Fruit fly (Drosophila melanogaster): ENCODE measurements around the gene Socs16D.

Socs16D gene

DNA sequence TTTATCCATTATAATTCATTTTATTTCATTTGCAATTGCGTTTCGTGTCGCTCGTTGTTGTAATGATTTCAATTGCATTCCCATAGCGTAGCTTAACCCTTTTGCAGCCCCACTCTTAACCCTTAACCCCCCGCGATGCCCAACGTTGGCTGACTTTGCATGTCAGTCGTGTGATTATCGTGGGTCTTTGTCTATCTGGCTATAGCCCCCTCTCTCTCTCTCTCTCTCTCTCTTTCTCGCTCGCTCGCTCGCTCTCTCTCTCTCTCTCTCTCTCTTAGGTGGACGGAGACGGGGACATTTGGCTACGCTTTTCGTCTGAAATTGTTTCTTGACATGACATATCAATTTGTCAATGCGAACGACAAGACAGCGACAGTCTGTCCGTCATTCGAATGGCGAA lies 15.2 kb downstream of the Socs16D start:
- no peak for TF ChIP-seq noc (tag; optimal IDR thresholded peaks at IDR 0.05)

DNA sequence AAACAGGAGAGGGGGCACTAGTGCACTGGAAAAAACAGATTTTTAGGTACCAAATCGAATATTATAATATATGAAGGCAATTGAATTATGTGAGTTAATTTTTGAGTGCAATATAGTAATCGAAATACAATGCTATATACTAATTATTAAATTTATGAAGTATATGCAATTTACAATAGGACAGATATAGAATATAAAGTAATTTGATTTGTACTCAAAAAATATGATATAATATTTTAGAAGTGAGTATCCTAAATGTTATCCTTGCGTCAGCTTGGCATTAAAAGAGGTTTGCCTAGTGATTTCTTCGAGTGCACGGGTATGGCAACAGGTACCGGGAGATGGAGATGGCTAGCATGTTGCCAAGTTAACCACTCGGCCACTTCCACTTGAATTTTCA lies 20.4 kb downstream of the Socs16D start:
- no peak for TF ChIP-seq noc (tag; optimal IDR thresholded peaks at IDR 0.05)

DNA sequence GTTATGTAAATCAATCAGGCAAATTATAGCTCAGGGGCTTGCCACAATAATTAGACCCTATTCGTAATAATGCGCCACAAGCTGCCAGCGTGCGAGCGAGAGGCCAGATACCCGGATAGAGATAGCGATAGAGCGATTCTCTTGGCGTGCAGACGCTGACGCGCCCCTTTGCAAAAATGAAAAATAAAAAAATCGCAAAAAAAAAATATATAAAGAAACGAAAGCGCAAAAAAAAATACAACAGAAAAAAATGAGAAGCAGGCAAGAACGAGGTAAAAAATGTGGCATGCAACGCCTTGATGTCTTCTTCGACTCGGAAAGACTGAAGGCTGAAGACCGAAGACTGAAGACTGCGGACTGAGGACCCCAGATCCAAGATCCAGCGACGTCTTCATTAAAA lies 21.0 kb downstream of the Socs16D start:
- TF ChIP-seq noc (tag; optimal IDR thresholded peaks at IDR 0.05): no peak

DNA sequence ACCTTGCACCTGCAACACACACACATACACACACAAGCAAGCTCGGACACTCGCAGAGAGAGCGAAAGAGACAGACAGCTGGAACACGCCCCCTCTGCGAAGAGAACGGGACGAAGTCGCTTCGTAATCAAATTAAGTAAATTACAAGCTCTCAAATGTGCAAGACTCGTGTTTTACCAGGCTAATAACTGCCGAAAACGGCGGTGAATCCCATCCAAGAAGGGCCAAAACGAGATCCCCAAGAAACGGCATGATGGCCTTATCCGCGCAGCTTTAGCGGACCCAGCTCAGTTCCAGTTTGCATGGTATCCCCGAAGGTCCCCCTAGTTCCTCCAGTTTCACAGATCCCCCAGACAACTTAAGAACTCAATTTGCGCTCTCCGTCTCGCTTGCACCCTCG lies 23.3 kb downstream of the Socs16D start:
- no peak for TF ChIP-seq noc (tag; optimal IDR thresholded peaks at IDR 0.05)

DNA sequence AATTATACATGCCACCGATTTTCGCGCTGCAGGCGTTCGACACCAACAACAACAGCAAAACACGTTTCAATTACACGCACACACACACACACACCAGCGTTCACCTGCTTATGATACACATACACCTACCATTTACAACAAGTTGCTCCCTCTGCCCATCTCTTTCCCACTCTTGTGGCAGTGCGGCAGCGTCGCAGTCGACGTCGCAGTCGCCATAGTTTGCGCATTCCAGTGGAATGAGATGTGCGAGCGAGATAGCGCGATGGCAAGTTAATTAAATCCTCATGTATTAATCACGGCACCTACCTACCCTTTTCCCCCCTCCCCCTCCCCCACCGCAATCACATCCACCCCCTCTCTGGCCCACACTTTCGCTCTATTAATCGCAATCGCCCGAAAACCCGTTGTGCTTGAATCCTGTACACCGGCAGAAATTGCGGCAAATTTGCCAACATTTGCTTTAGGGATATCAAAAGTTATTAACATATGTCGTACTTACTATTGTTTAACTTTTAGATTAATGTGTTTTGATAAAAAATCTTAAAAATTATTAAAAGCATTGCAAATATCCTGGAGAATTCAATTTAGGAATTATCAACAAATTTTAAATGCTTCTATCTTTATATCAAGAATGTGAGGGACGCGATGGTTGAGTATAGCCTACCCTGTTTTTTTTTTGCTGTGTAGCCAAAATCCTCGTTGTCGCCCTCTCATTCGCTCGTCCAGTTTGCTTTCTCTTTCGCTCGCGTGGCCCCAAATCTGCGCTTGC lies 24.8 kb downstream of the Socs16D start:
- peak; percentile 18 for TF ChIP-seq noc (tag; optimal IDR thresholded peaks at IDR 0.05)

DNA sequence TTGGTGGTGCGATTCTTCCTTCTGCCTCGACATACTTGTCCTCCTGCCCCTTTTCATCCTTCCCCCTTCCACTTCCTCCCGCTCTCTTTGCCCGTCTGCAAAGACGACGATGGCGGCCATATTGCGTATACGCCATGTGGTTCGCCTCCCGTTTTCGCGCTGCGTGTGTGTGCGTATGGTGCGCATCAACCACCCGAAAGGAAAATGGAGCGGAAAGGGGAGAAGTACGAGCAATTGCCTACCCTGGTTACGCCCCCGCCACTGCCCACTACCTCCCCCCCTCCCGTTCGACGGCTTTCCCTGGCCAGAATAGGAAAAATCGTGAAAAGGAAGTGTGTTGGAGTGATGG lies 27.6 kb downstream of the Socs16D start:
- TF ChIP-seq noc (tag; optimal IDR thresholded peaks at IDR 0.05): no peak

DNA sequence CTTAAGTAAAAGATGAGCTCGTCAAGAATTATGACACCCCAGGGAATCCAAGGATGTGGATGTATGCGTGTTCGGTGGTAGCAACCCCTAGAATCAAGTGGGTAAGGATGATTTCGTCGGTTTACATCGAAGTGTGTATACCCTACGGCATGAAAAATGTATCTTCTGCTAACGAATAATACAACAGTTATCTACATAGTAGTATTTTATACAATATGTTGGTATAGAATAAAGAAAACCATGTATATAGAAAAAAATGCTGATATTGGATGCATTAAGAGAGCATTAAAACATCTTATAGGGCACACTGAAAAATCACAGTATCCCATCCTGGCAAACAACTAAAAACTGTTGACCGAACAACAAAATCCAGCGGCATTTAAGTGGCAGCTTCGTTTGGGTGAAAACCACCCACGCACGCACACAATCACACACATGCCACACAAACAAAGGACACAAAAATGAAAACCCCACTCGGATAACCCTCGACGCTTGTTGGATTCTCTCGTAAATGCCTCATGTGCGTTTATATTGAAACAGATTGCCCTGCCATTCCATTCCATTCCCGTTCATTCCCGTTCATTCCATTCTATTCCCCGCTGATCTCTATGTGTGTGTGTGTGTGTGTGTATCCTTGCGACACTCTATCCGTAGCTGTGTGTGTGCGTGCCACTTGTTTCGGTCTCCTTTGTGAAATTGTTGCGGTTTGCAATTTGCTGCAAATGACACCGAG lies 28.1 kb downstream of the Socs16D start:
- no peak for TF ChIP-seq noc (tag; optimal IDR thresholded peaks at IDR 0.05)

DNA sequence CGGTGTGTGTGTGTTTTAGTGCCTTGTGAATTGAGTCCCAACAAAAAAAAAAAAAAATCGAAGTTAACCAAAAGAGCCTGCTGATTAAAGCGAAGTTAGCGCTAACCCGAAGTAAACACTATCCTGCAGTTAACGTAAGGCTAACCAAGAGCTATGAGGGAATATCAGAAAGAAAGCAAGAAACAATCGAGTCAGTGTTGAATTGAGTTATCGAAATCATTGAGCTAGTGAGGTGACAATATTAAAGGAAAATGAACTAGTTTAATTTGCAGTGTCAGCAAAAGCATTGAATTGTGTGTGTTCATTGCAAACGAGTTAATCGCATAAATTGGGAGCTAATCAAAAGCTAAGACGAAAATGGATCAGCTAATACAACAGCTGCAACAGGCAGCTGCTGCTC lies 36.7 kb downstream of the Socs16D start, which contains the start of gene OdsH:
TSS of gene OdsH (plus strand) at position 301 of the 400 bp plus-strand sequence.
- no peak for TF ChIP-seq noc (tag; optimal IDR thresholded peaks at IDR 0.05)

DNA sequence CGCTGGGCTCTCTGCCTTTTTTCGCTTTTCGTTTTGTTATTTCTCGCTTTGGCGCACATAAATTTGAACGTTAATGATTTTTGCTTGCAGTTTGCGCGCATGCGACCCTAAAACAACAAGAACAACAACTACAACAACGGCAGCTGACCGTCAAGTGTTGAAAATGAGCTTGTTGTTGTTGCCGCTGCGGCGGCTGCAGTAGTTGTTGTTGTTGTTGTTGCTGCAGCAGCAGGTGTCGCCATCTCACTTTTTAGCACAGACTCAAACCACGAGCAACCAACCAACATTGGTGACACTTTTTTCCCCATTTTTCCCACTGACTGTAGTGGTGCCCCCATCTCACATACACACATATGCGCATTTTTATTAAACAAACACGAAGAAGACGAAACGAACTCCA lies 37.3 kb downstream of the Socs16D start:
- TF ChIP-seq noc (tag; optimal IDR thresholded peaks at IDR 0.05): no peak

DNA sequence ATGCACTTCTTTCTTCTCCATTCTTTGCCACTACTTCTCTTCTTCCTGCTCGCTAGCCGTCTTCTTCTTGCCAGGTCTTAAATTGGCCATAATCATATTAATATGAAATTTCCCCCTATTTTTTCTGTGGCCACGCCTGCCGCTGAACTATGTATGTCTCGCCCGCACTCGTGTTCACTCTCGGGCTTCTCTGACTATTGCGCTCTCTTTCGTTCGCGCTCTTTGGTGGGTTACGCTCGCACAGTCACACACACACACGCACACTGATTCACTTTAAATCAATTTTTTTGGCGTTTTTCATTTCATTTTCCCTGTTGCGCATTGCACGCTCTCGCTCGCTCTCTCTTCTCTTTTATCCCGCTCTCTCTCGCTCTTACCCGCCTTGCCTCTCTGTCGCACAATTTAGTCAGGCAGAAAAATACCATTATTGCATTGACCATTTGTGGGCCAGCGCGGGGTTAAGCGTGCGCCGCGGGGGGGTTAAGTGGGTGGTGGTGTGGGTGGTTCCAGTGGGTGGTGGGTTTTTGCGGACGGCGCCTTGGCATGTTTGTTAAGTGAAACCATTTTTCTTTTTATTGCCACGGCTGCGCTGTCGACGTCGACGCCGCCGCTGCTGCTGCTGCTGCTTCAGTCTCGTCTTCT lies 37.8 kb downstream of the Socs16D start:
- TF ChIP-seq noc (tag; optimal IDR thresholded peaks at IDR 0.05): no peak

DNA sequence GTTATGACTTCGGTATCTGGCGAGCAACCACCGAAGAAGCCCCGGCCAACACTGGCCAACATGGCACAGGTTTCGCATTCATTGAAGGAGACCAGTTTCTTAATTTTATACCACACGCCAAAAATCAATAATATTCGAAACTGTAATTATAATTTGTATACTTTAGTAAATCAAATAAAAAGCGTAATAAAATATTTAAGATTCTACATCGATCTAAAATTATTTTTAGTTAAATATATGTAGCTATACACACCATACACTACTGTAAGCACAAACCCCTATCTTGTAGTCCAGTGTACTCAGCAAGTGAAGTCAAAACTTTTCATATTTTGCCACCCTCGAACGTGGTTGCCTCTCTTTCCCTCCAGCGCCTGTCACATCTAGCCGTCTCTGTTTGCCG lies 45.3 kb downstream of the Socs16D start:
- TF ChIP-seq noc (tag; optimal IDR thresholded peaks at IDR 0.05): no peak

DNA sequence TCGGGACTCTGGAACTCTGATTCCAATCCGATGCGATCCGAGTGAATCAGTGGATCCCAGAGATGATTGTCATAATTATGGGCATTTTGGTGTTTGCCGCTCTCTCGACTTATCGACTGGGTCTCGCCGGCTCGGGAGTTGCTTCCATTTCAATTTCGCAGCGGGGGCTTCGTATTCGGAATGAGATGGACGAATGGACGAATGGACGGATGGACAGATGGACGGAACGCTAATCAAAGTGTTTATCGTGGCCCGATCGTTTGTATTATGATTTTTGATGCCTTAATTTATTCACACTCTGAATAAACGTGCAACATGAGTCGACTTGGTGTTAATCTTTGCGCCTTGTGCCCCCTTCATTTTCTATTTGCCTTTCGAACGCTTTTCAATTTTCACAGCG lies 46.5 kb downstream of the Socs16D start:
- no peak for TF ChIP-seq noc (tag; optimal IDR thresholded peaks at IDR 0.05)

DNA sequence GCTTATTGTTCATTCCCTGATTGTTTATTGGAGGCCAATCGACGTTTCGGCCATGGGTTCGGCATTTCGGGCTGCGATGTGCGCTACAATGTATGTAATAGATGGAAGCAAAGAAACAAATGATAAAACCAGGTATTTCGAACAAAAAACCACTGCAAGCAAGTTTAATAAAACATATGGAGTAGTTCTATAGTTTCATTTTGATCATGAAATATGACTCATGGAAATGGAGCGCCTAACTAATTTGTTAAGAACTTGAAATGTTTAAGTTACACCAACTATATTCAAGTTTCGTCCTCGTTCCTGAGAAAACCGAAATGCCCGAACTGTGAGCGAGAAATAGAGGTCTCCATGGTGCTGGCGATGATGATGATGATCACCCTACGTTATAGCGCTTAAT lies 47.1 kb downstream of the Socs16D start:
- TF ChIP-seq noc (tag; optimal IDR thresholded peaks at IDR 0.05): no peak

DNA sequence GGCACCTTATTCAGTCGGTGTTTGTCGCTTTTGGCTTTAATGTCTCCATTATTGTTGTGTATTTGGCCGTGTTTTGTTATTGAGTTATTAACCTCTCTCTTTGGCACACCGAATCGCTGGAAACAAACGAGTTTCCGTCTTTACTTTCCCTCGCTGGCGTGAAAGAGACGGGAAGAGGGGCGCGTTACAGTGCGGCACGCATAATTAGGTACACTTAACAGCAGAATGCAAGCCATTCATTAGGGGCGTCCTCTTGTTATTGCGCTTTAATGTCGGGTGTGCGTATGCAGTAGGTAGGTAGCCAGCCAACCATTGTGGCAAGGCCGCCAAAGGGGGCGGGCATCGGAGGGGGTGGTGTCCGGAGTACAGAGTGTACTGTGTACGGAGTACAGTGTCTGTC lies 52.8 kb downstream of the Socs16D start:
- TF ChIP-seq noc (tag; optimal IDR thresholded peaks at IDR 0.05): no peak

DNA sequence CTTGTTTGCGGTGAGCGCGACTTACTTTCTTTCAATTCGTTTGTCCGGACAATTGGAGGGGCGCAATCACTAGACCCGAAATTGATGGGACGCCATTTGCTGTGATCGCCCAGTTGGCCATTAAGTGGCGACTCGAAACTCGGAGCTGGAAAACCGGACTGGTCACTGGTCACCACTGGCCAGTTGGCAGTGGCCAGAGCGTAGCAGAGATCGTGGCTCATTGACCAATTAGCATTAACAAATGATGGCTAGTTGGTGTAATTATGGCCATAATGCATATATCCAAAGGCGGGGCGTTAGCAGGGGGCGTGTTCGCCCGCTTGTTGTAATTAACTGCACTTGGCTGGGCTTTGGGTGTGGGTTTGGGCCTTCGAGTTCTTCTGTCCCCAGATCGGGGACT lies 55.5 kb downstream of the Socs16D start:
- TF ChIP-seq noc (tag; optimal IDR thresholded peaks at IDR 0.05): no peak
